Comparison of ENCODE assay signal across 1 fruit fly cellular context in genomic region chr3L:4690698-4691097, dm6.
TF ChIP-seq lines count a peak whose summit lies in the region.

No protein-coding gene starts in this region.

TF ChIP-seq in whole organism, embryonic, 481 proteins besides CTCF, POLR2A, EP300 and RAD21 (continued from another document):
- TF ChIP-seq CG10267 (tag; optimal IDR thresholded peaks at IDR 0.05; lab: Kevin White, UChicago) (no peak), CG12236 (GFP tag; optimal IDR thresholded peaks at IDR 0.05; lab: Kevin White, UChicago) (no peak), lov (optimal IDR thresholded peaks at IDR 0.05; lab: Kevin White, UChicago) (no peak), lov (GFP tag; IDR thresholded peaks at IDR 0.05; lab: Robert Waterston, UW) (no peak), CG32772 (GFP tag; IDR thresholded peaks at IDR 0.05; lab: Robert Waterston, UW) (no peak), br (optimal IDR thresholded peaks at IDR 0.05; lab: Kevin White, UChicago) (no peak), CG17612 (GFP tag; IDR thresholded peaks at IDR 0.05; lab: Robert Waterston, UW) (no peak), abd-A (tag; optimal IDR thresholded peaks at IDR 0.05; lab: Kevin White, UChicago) (no peak), CG18619 (GFP tag; optimal IDR thresholded peaks at IDR 0.05; lab: Kevin White, UChicago) (no peak), fd102C (GFP tag; optimal IDR thresholded peaks at IDR 0.05; lab: Kevin White, UChicago) (no peak), wdn (GFP tag; IDR thresholded peaks at IDR 0.05; lab: Robert Waterston, UW) (no peak), CG2889 (GFP tag; IDR thresholded peaks at IDR 0.05; lab: Robert Waterston, UW) (no peak), Elba2 (GFP tag; optimal IDR thresholded peaks at IDR 0.05; lab: Kevin White, UChicago) (no peak), CG16863 (GFP tag; optimal IDR thresholded peaks at IDR 0.05; lab: Kevin White, UChicago) (no peak), luna (GFP tag; optimal IDR thresholded peaks at IDR 0.05; lab: Kevin White, UChicago) (no peak), stc (GFP tag; IDR thresholded peaks at IDR 0.05; lab: Robert Waterston, UW) (no peak), CG10209 (GFP tag; optimal IDR thresholded peaks at IDR 0.05; lab: Kevin White, UChicago) (no peak), ems (GFP tag; optimal IDR thresholded peaks at IDR 0.05; lab: Kevin White, UChicago) (no peak), CG9437 (GFP tag; optimal IDR thresholded peaks at IDR 0.05; lab: Kevin White, UChicago) (no peak), TFAM (GFP tag; optimal IDR thresholded peaks at IDR 0.05; lab: Kevin White, UChicago) (no peak), kay (GFP tag; optimal IDR thresholded peaks at IDR 0.05; lab: Kevin White, UChicago) (no peak), danr (GFP tag; IDR thresholded peaks at IDR 0.05; lab: Robert Waterston, UW) (no peak), CG16815 (GFP tag; optimal IDR thresholded peaks at IDR 0.05; lab: Kevin White, UChicago) (no peak), exex (tag; optimal IDR thresholded peaks at IDR 0.05; lab: Kevin White, UChicago) (no peak), NfI (GFP tag; optimal IDR thresholded peaks at IDR 0.05; lab: Kevin White, UChicago) (peak; percentile 0), Fer3 (tag; optimal IDR thresholded peaks at IDR 0.05; lab: Kevin White, UChicago) (no peak), PHDP (tag; optimal IDR thresholded peaks at IDR 0.05; lab: Kevin White, UChicago) (peak; percentile 42), CG1603 (tag; optimal IDR thresholded peaks at IDR 0.05; lab: Kevin White, UChicago) (peak; percentile 37), CG3726 (GFP tag; IDR thresholded peaks at IDR 0.05; lab: Robert Waterston, UW) (no peak), CG8359 (GFP tag; optimal IDR thresholded peaks at IDR 0.05; lab: Kevin White, UChicago; ENCODE audit: borderline replicate concordance) (no peak), Hmr (GFP tag; optimal IDR thresholded peaks at IDR 0.05; lab: Kevin White, UChicago) (no peak), wor (GFP tag; IDR thresholded peaks at IDR 0.05; lab: Robert Waterston, UW) (no peak), CG11696 (GFP tag; IDR thresholded peaks at IDR 0.05; lab: Robert Waterston, UW) (0 out of 2 replicates have a peak, but pooled peaks have one; percentile 11), sd (tag; optimal IDR thresholded peaks at IDR 0.05; lab: Kevin White, UChicago) (no peak), nmo (GFP tag; optimal IDR thresholded peaks at IDR 0.05; lab: Kevin White, UChicago) (peak; percentile 17), CG2120 (GFP tag; optimal IDR thresholded peaks at IDR 0.05; lab: Kevin White, UChicago) (peak; percentile 35), nerfin-1 (tag; optimal IDR thresholded peaks at IDR 0.05; lab: Kevin White, UChicago) (no peak), disco-r (GFP tag; optimal IDR thresholded peaks at IDR 0.05; lab: Kevin White, UChicago) (no peak), cwo (GFP tag; optimal IDR thresholded peaks at IDR 0.05; lab: Kevin White, UChicago) (no peak), Med (GFP tag; lab: Kevin White, UChicago) (peak; percentile 87), gem (tag; optimal IDR thresholded peaks at IDR 0.05; lab: Kevin White, UChicago) (peak; percentile 49), CG7963 (GFP tag; IDR thresholded peaks at IDR 0.05; lab: Robert Waterston, UW; ENCODE audit: partially characterized antibody) (no peak), esg (GFP tag; conservative IDR thresholded peaks at IDR 0.05; lab: Robert Waterston, UW) (no peak), CG8478 (optimal IDR thresholded peaks at IDR 0.05; lab: Kevin White, UChicago) (no peak), CG1529 (GFP tag; optimal IDR thresholded peaks at IDR 0.05; lab: Kevin White, UChicago) (no peak), insv (GFP tag; optimal IDR thresholded peaks at IDR 0.05; lab: Kevin White, UChicago) (no peak), slou (GFP tag; optimal IDR thresholded peaks at IDR 0.05; lab: Kevin White, UChicago) (no peak), Bgb (GFP tag; IDR thresholded peaks at IDR 0.05; lab: Robert Waterston, UW; ENCODE audit: partially characterized antibody) (no peak), Drgx (GFP tag; IDR thresholded peaks at IDR 0.05; lab: Robert Waterston, UW) (peak; percentile 58), Rx (GFP tag; IDR thresholded peaks at IDR 0.05; lab: Robert Waterston, UW) (no peak), maf-S (GFP tag; optimal IDR thresholded peaks at IDR 0.05; lab: Kevin White, UChicago) (no peak), Sry-δ (GFP tag; optimal IDR thresholded peaks at IDR 0.05; lab: Kevin White, UChicago) (no peak), CG7928 (GFP tag; optimal IDR thresholded peaks at IDR 0.05; lab: Kevin White, UChicago) (no peak), mirr (GFP tag; optimal IDR thresholded peaks at IDR 0.05; lab: Kevin White, UChicago) (no peak), CG13775 (GFP tag; optimal IDR thresholded peaks at IDR 0.05; lab: Kevin White, UChicago) (no peak), CG4424 (GFP tag; optimal IDR thresholded peaks at IDR 0.05; lab: Kevin White, UChicago) (no peak), bigmax (GFP tag; optimal IDR thresholded peaks at IDR 0.05; lab: Kevin White, UChicago) (no peak), CG32532 (GFP tag; IDR thresholded peaks at IDR 0.05; lab: Robert Waterston, UW) (peak; percentile 80), rib (GFP tag; IDR thresholded peaks at IDR 0.05; lab: Robert Waterston, UW) (no peak), trh (GFP tag; optimal IDR thresholded peaks at IDR 0.05; lab: Kevin White, UChicago) (no peak), CG15011 (GFP tag; optimal IDR thresholded peaks at IDR 0.05; lab: Kevin White, UChicago) (no peak), CG7372 (GFP tag; IDR thresholded peaks at IDR 0.05; lab: Robert Waterston, UW) (peak; percentile 31; the same call in 1 of the 2 replicates), CG9797 (GFP tag; optimal IDR thresholded peaks at IDR 0.05; lab: Kevin White, UChicago) (no peak), CG9817 (tag; optimal IDR thresholded peaks at IDR 0.05; lab: Kevin White, UChicago) (no peak), hkb (optimal IDR thresholded peaks at IDR 0.05; lab: Kevin White, UChicago) (no peak), hkb (GFP tag; IDR thresholded peaks at IDR 0.05; lab: Robert Waterston, UW) (peak; percentile 28; the same call in 1 of the 2 replicates), CG4730 (GFP tag; IDR thresholded peaks at IDR 0.05; lab: Robert Waterston, UW) (peak; percentile 44; the same call in 1 of the 2 replicates), Atf6 (GFP tag; IDR thresholded peaks at IDR 0.05; lab: Robert Waterston, UW) (no peak), wek (GFP tag; optimal IDR thresholded peaks at IDR 0.05; lab: Kevin White, UChicago) (no peak), seq (GFP tag; IDR thresholded peaks at IDR 0.05; lab: Robert Waterston, UW) (peak; percentile 50), CG17359 (tag; optimal IDR thresholded peaks at IDR 0.05; lab: Kevin White, UChicago) (peak; percentile 15), CG31224 (GFP tag; IDR thresholded peaks at IDR 0.05; lab: Robert Waterston, UW) (no peak), gro (GFP tag; optimal IDR thresholded peaks at IDR 0.05; lab: Kevin White, UChicago) (no peak), vnd (GFP tag; IDR thresholded peaks at IDR 0.05; lab: Robert Waterston, UW; ENCODE audit: partially characterized antibody) (no peak), CG10543 (GFP tag; optimal IDR thresholded peaks at IDR 0.05; lab: Kevin White, UChicago) (no peak), bab2 (GFP tag; optimal IDR thresholded peaks at IDR 0.05; lab: Kevin White, UChicago) (no peak), CG5245 (GFP tag; optimal IDR thresholded peaks at IDR 0.05; lab: Kevin White, UChicago) (no peak), CG13624 (GFP tag; optimal IDR thresholded peaks at IDR 0.05; lab: Kevin White, UChicago) (no peak), ato (GFP tag; IDR thresholded peaks at IDR 0.05; lab: Robert Waterston, UW; ENCODE audit: partially characterized antibody) (no peak), Scr (GFP tag; IDR thresholded peaks at IDR 0.05; lab: Robert Waterston, UW; ENCODE audit: partially characterized antibody) (no peak), tap (tag; optimal IDR thresholded peaks at IDR 0.05; lab: Kevin White, UChicago) (no peak), CG7786 (GFP tag; optimal IDR thresholded peaks at IDR 0.05; lab: Kevin White, UChicago) (no peak), CG16779 (GFP tag; IDR thresholded peaks at IDR 0.05; lab: Robert Waterston, UW) (no peak), Doc2 (GFP tag; IDR thresholded peaks at IDR 0.05; lab: Robert Waterston, UW) (no peak), sug (tag; optimal IDR thresholded peaks at IDR 0.05; lab: Kevin White, UChicago) (no peak), fu2 (GFP tag; optimal IDR thresholded peaks at IDR 0.05; lab: Kevin White, UChicago) (no peak), CG3407 (GFP tag; optimal IDR thresholded peaks at IDR 0.05; lab: Kevin White, UChicago) (no peak), crol (GFP tag; IDR thresholded peaks at IDR 0.05; lab: Robert Waterston, UW) (no peak), CG33557 (GFP tag; optimal IDR thresholded peaks at IDR 0.05; lab: Kevin White, UChicago) (no peak), org-1 (GFP tag; optimal IDR thresholded peaks at IDR 0.05; lab: Kevin White, UChicago) (no peak), CG11247 (GFP tag; IDR thresholded peaks at IDR 0.05; lab: Robert Waterston, UW) (peak; percentile 47; the same call in 1 of the 2 replicates), CG2129 (GFP tag; IDR thresholded peaks at IDR 0.05; lab: Robert Waterston, UW; ENCODE audit: partially characterized antibody) (no peak), phol (tag; optimal IDR thresholded peaks at IDR 0.05; lab: Kevin White, UChicago) (peak; percentile 23), CG4854 (GFP tag; optimal IDR thresholded peaks at IDR 0.05; lab: Kevin White, UChicago) (no peak), pan (optimal IDR thresholded peaks at IDR 0.05; lab: Kevin White, UChicago) (no peak), pan (GFP tag; optimal IDR thresholded peaks at IDR 0.05 in 1 of 2, IDR thresholded peaks at IDR 0.05 in 1 of 2) (peak in 1 of 2 experiments; percentile 61), Oaz (GFP tag; IDR thresholded peaks at IDR 0.05; lab: Robert Waterston, UW) (no peak), dpn (GFP tag; optimal IDR thresholded peaks at IDR 0.05; lab: Kevin White, UChicago) (peak in 1 of 2 experiments; percentile 41), CG13296 (GFP tag; optimal IDR thresholded peaks at IDR 0.05; lab: Kevin White, UChicago) (no peak), CG8290 (GFP tag; optimal IDR thresholded peaks at IDR 0.05; lab: Kevin White, UChicago) (no peak), CG8290 (tag; optimal IDR thresholded peaks at IDR 0.05; lab: Kevin White, UChicago) (peak in 1 of 2 experiments; percentile 41), CG12104 (GFP tag; optimal IDR thresholded peaks at IDR 0.05; lab: Kevin White, UChicago) (no peak), hbn (GFP tag; IDR thresholded peaks at IDR 0.05; lab: Robert Waterston, UW; ENCODE audit: partially characterized antibody) (no peak), CG11456 (GFP tag; IDR thresholded peaks at IDR 0.05; lab: Robert Waterston, UW) (peak; percentile 80), jigr1 (GFP tag; IDR thresholded peaks at IDR 0.05; lab: Robert Waterston, UW) (no peak), Lim3 (GFP tag; IDR thresholded peaks at IDR 0.05; lab: Robert Waterston, UW) (0 out of 2 replicates have a peak, but pooled peaks have one; percentile 21), pita (GFP tag; optimal IDR thresholded peaks at IDR 0.05; lab: Kevin White, UChicago) (no peak), CG9727 (GFP tag; optimal IDR thresholded peaks at IDR 0.05; lab: Kevin White, UChicago) (no peak), ftz-f1 (GFP tag; optimal IDR thresholded peaks at IDR 0.05; lab: Kevin White, UChicago) (no peak), Atf3 (GFP tag; optimal IDR thresholded peaks at IDR 0.05; lab: Kevin White, UChicago) (no peak), ken (GFP tag; IDR thresholded peaks at IDR 0.05; lab: Robert Waterston, UW) (no peak), CG6272 (GFP tag; IDR thresholded peaks at IDR 0.05; lab: Robert Waterston, UW) (no peak), scrt (GFP tag; optimal IDR thresholded peaks at IDR 0.05; lab: Kevin White, UChicago) (no peak), sima (GFP tag; optimal IDR thresholded peaks at IDR 0.05; lab: Kevin White, UChicago) (no peak), gfzf (GFP tag; optimal IDR thresholded peaks at IDR 0.05; lab: Kevin White, UChicago) (no peak), CG15269 (tag; optimal IDR thresholded peaks at IDR 0.05; lab: Kevin White, UChicago) (peak; percentile 35), ab (GFP tag; optimal IDR thresholded peaks at IDR 0.05; lab: Kevin White, UChicago) (no peak), HmgD (GFP tag; optimal IDR thresholded peaks at IDR 0.05; lab: Kevin White, UChicago) (no peak), CG8281 (tag; optimal IDR thresholded peaks at IDR 0.05; lab: Kevin White, UChicago) (no peak), gsb-n (tag; optimal IDR thresholded peaks at IDR 0.05; lab: Kevin White, UChicago) (no peak), CG6175 (GFP tag; IDR thresholded peaks at IDR 0.05; lab: Robert Waterston, UW) (0 out of 3 replicates have a peak, but pooled peaks have one; percentile 8), CG34376 (GFP tag; optimal IDR thresholded peaks at IDR 0.05; lab: Kevin White, UChicago) (no peak), E2f2 (GFP tag; IDR thresholded peaks at IDR 0.05; lab: Robert Waterston, UW) (no peak), ssp (GFP tag; IDR thresholded peaks at IDR 0.05; lab: Robert Waterston, UW) (no peak), z (GFP tag; IDR thresholded peaks at IDR 0.05; lab: Robert Waterston, UW) (no peak), ac (GFP tag; optimal IDR thresholded peaks at IDR 0.05; lab: Kevin White, UChicago) (no peak), Doc3 (GFP tag; IDR thresholded peaks at IDR 0.05; lab: Robert Waterston, UW; ENCODE audit: partially characterized antibody) (no peak), CG11560 (tag; IDR thresholded peaks at IDR 0.05; lab: Robert Waterston, UW) (no peak)
